Fruit fly (Drosophila melanogaster) whole organism, embryonic: ENCODE results near the gene tok.

Experiments
- B-H2 ChIP-seq: fragments of 200-800 bp; sonication (Bioruptor generic); optimal IDR thresholded peaks from 2 replicates; lab custom pipeline; 2018; ENCODE audit warnings: missing biosample characterization, mild to moderate bottlenecking, missing genetic modification characterization
- Bgb ChIP-seq: fragments of 200-800 bp; sonication (Bioruptor generic); IDR thresholded peaks from 2 replicates; pipeline ENCODE4 v1.3.6; 2022; ENCODE audit warnings: missing biosample characterization, missing genetic modification characterization; ENCODE audit not compliant: partially characterized antibody
- CG10959 ChIP-seq: fragments of 200-800 bp; sonication (Bioruptor generic); IDR thresholded peaks from 2 replicates; pipeline ENCODE4 v1.3.6; 2022; ENCODE audit warnings: missing biosample characterization, missing genetic modification characterization
- CG12659 ChIP-seq: fragments of 200-800 bp; sonication (Bioruptor generic); optimal IDR thresholded peaks from 3 replicates; lab custom pipeline; 2017; ENCODE audit warnings: mild to moderate bottlenecking, missing biosample characterization, missing genetic modification reagents, missing genetic modification characterization
- CG12942 ChIP-seq: fragments of 200-800 bp; sonication (Bioruptor generic); optimal IDR thresholded peaks from 3 replicates; lab custom pipeline; 2016; ENCODE audit warnings: missing biosample characterization, missing genetic modification characterization
- CG14050 ChIP-seq: fragments of 200-800 bp; sonication (Bioruptor generic); IDR thresholded peaks from 3 replicates; pipeline ENCODE4 v1.3.6; 2022; ENCODE audit warnings: missing biosample characterization, missing genetic modification characterization
- CG14710 ChIP-seq: fragments of 200-800 bp; sonication (Bioruptor generic); optimal IDR thresholded peaks from 3 replicates; lab custom pipeline; 2019; ENCODE audit warnings: missing biosample characterization, mild to moderate bottlenecking, missing genetic modification characterization, moderate library complexity
- CG15269 ChIP-seq: fragments of 200-800 bp; sonication (Bioruptor generic); optimal IDR thresholded peaks from 2 replicates; lab custom pipeline; 2018; ENCODE audit warnings: missing biosample characterization, mild to moderate bottlenecking, missing genetic modification characterization, moderate library complexity
- CG17385 ChIP-seq: fragments of 200-800 bp; sonication (Bioruptor generic); optimal IDR thresholded peaks from 3 replicates; lab custom pipeline; 2018; ENCODE audit warnings: missing biosample characterization, mild to moderate bottlenecking, missing genetic modification characterization
- CG18764 ChIP-seq: fragments of 200-800 bp; sonication (Bioruptor generic); optimal IDR thresholded peaks from 3 replicates; lab custom pipeline; 2016; ENCODE audit warnings: missing biosample characterization, missing genetic modification characterization
- CG33557 ChIP-seq: fragments of 200-800 bp; sonication (Bioruptor generic); optimal IDR thresholded peaks from 2 replicates; lab custom pipeline; 2019; ENCODE audit warnings: missing biosample characterization, mild to moderate bottlenecking, missing genetic modification characterization, moderate library complexity
- CG34224 ChIP-seq: fragments of 200-800 bp; sonication (Bioruptor generic); IDR thresholded peaks from 3 replicates; pipeline ENCODE4 v1.3.6; 2022; ENCODE audit warnings: missing biosample characterization, missing genetic modification characterization; ENCODE audit not compliant: partially characterized antibody
- CG34376 ChIP-seq: fragments of 200-800 bp; sonication (Bioruptor generic); optimal IDR thresholded peaks from 2 replicates; lab custom pipeline; 2018; ENCODE audit warnings: missing biosample characterization, mild to moderate bottlenecking, missing genetic modification characterization
- CG4360 ChIP-seq: fragments of 200-800 bp; sonication (Bioruptor generic); IDR thresholded peaks from 2 replicates; pipeline ENCODE4 v1.3.6; 2022; ENCODE audit warnings: missing biosample characterization, missing genetic modification characterization
- CG4854 ChIP-seq: fragments of 200-800 bp; sonication (Bioruptor generic); optimal IDR thresholded peaks from 2 replicates; lab custom pipeline; 2016; ENCODE audit warnings: missing biosample characterization, missing genetic modification characterization, inconsistent platforms
- CG5245 ChIP-seq: fragments of 200-800 bp; sonication (Bioruptor generic); optimal IDR thresholded peaks from 3 replicates; lab custom pipeline; 2016; ENCODE audit warnings: missing biosample characterization, missing genetic modification characterization
- CG7745 ChIP-seq: fragments of 200-800 bp; sonication (Bioruptor generic); optimal IDR thresholded peaks from 2 replicates; lab custom pipeline; 2018; ENCODE audit warnings: missing biosample characterization, mild to moderate bottlenecking, missing genetic modification characterization, moderate library complexity
- CG8388 ChIP-seq: fragments of 200-800 bp; sonication (Bioruptor generic); optimal IDR thresholded peaks from 2 replicates; lab custom pipeline; 2019; ENCODE audit warnings: missing biosample characterization, mild to moderate bottlenecking, missing genetic modification characterization, moderate library complexity
- CG8944 ChIP-seq: fragments of 200-800 bp; sonication (Bioruptor generic); optimal IDR thresholded peaks from 3 replicates; lab custom pipeline; 2016; ENCODE audit warnings: missing biosample characterization, missing genetic modification characterization
- Dbx ChIP-seq: fragments of 200-800 bp; sonication (Bioruptor generic); IDR thresholded peaks from 3 replicates; pipeline ENCODE4 v1.3.6; 2022; ENCODE audit warnings: missing biosample characterization, missing genetic modification characterization
- Doc2 ChIP-seq: fragments of 200-800 bp; sonication (Bioruptor generic); IDR thresholded peaks from 2 replicates; pipeline ENCODE4 v1.3.6; 2022; ENCODE audit warnings: missing biosample characterization, missing genetic modification characterization
- Drgx ChIP-seq: fragments of 200-800 bp; sonication (Bioruptor generic); IDR thresholded peaks from 2 replicates; pipeline ENCODE4 v1.3.6; 2022; ENCODE audit warnings: missing biosample characterization, missing genetic modification characterization
- Fer2 ChIP-seq: fragments of 200-800 bp; sonication (Bioruptor generic); optimal IDR thresholded peaks from 2 replicates; lab custom pipeline; 2018; ENCODE audit warnings: missing biosample characterization, mild to moderate bottlenecking, missing genetic modification characterization, moderate library complexity
- Hr51 ChIP-seq, 2 experiments: fragments of 200-800 bp; sonication (Bioruptor generic); optimal IDR thresholded peaks; 2 replicates in 1 of 2; 3 replicates in 1 of 2; lab custom pipeline; 2016 to 2018; ENCODE audit warnings: missing biosample characterization in 2 of 2, missing genetic modification characterization in 2 of 2, mild to moderate bottlenecking in 1 of 2, moderate library complexity in 1 of 2
- Mad ChIP-seq: fragments of 200-800 bp; sonication (Bioruptor generic); optimal IDR thresholded peaks from 2 replicates; lab custom pipeline; 2016; ENCODE audit warnings: missing biosample characterization, missing genetic modification characterization
- Neu2 ChIP-seq: fragments of 200-800 bp; sonication (Bioruptor generic); optimal IDR thresholded peaks from 3 replicates; lab custom pipeline; 2016; ENCODE audit warnings: missing biosample characterization, missing genetic modification characterization, borderline replicate concordance
- Optix ChIP-seq: fragments of 200-800 bp; sonication (Bioruptor generic); IDR thresholded peaks from 3 replicates; pipeline ENCODE4 v1.3.6; 2022; ENCODE audit warnings: missing biosample characterization, missing genetic modification characterization
- aop ChIP-seq: fragments of 200-800 bp; sonication (Bioruptor generic); IDR thresholded peaks from 2 replicates; pipeline ENCODE4 v1.3.6; 2022; ENCODE audit warnings: missing biosample characterization, missing genetic modification characterization
- ash1 ChIP-seq: fragments of 200-800 bp; sonication (Bioruptor generic); optimal IDR thresholded peaks from 2 replicates; lab custom pipeline; 2018; ENCODE audit warnings: missing biosample characterization, mild to moderate bottlenecking, missing genetic modification characterization
- croc ChIP-seq: fragments of 200-800 bp; sonication (Bioruptor generic); conservative IDR thresholded peaks from 3 replicates; pipeline ENCODE4 v1.3.6; 2022; ENCODE audit warnings: missing biosample characterization, missing genetic modification characterization
- emc ChIP-seq: fragments of 200-800 bp; sonication (Bioruptor generic); optimal IDR thresholded peaks from 2 replicates; lab custom pipeline; 2016; ENCODE audit warnings: missing biosample characterization, missing genetic modification characterization
- gro ChIP-seq: fragments of 200-800 bp; sonication (Bioruptor generic); optimal IDR thresholded peaks from 2 replicates; lab custom pipeline; 2016; ENCODE audit warnings: missing biosample characterization, missing genetic modification characterization
- h ChIP-seq: fragments of >200 bp; optimal IDR thresholded peaks from 2 replicates; lab custom pipeline; 2017
- ind ChIP-seq: fragments of 200-800 bp; sonication (Bioruptor generic); optimal IDR thresholded peaks from 3 replicates; lab custom pipeline; 2016; ENCODE audit warnings: missing biosample characterization, missing genetic modification characterization
- ken ChIP-seq: fragments of 200-800 bp; sonication (Bioruptor generic); IDR thresholded peaks from 3 replicates; pipeline ENCODE4 v1.3.6; 2022; ENCODE audit warnings: missing biosample characterization, missing genetic modification characterization
- luna ChIP-seq: fragments of 200-800 bp; sonication (Bioruptor generic); optimal IDR thresholded peaks from 2 replicates; lab custom pipeline; 2016; ENCODE audit warnings: missing biosample characterization, missing genetic modification characterization
- mirr ChIP-seq: fragments of 200-800 bp; sonication (Bioruptor generic); optimal IDR thresholded peaks from 3 replicates; lab custom pipeline; 2018; ENCODE audit warnings: missing biosample characterization, mild to moderate bottlenecking, missing genetic modification characterization
- p53 ChIP-seq: fragments of 200-800 bp; sonication (Bioruptor generic); optimal IDR thresholded peaks from 2 replicates; lab custom pipeline; 2016; ENCODE audit warnings: missing biosample characterization, missing genetic modification characterization
- pum ChIP-seq: fragments of 200-800 bp; sonication (Bioruptor generic); optimal IDR thresholded peaks from 2 replicates; lab custom pipeline; 2016; ENCODE audit warnings: missing biosample characterization, missing genetic modification characterization
- rib ChIP-seq: fragments of 200-800 bp; sonication (Bioruptor generic); IDR thresholded peaks from 2 replicates; pipeline ENCODE4 v1.3.6; 2022; ENCODE audit warnings: missing biosample characterization, missing genetic modification characterization
- schlank ChIP-seq: fragments of 200-800 bp; sonication (Bioruptor generic); optimal IDR thresholded peaks from 2 replicates; lab custom pipeline; 2018; ENCODE audit warnings: missing biosample characterization, mild to moderate bottlenecking, missing genetic modification characterization
- sd ChIP-seq: fragments of 200-800 bp; sonication (Bioruptor generic); optimal IDR thresholded peaks from 3 replicates; lab custom pipeline; 2018; ENCODE audit warnings: missing biosample characterization, mild to moderate bottlenecking, missing genetic modification characterization, moderate library complexity
- sens-2 ChIP-seq: fragments of 200-800 bp; sonication (Bioruptor generic); IDR thresholded peaks from 2 replicates; pipeline ENCODE4 v1.3.6; 2022; ENCODE audit warnings: missing biosample characterization, missing genetic modification characterization
- sima ChIP-seq: fragments of 200-800 bp; sonication (Bioruptor generic); optimal IDR thresholded peaks from 2 replicates; lab custom pipeline; 2016; ENCODE audit warnings: missing biosample characterization, missing genetic modification characterization
- sqz ChIP-seq: fragments of 200-800 bp; sonication (Bioruptor generic); optimal IDR thresholded peaks from 3 replicates; lab custom pipeline; 2018; ENCODE audit warnings: missing biosample characterization, mild to moderate bottlenecking, missing genetic modification characterization
- sug ChIP-seq: fragments of 200-800 bp; optimal IDR thresholded peaks from 2 replicates; lab custom pipeline; 2019; ENCODE audit warnings: missing biosample characterization, mild to moderate bottlenecking, missing genetic modification characterization, moderate library complexity
- tio ChIP-seq: fragments of 200-800 bp; sonication (Bioruptor generic); optimal IDR thresholded peaks from 2 replicates; lab custom pipeline; 2017; ENCODE audit warnings: missing biosample characterization, missing genetic modification characterization, inconsistent platforms
- tup ChIP-seq: fragments of 200-800 bp; sonication (Bioruptor generic); optimal IDR thresholded peaks from 2 replicates; lab custom pipeline; 2016; ENCODE audit warnings: missing biosample characterization, mild to moderate bottlenecking, missing genetic modification characterization, moderate library complexity
- zen ChIP-seq: fragments of 200-800 bp; sonication (Bioruptor generic); optimal IDR thresholded peaks from 3 replicates; lab custom pipeline; 2018; ENCODE audit warnings: missing biosample characterization, mild to moderate bottlenecking, missing genetic modification characterization, moderate library complexity
- zfh2 ChIP-seq: fragments of 200-800 bp; sonication (Bioruptor generic); optimal IDR thresholded peaks from 2 replicates; lab custom pipeline; 2016; ENCODE audit warnings: missing biosample characterization, missing genetic modification characterization

Gene tok

DNA sequence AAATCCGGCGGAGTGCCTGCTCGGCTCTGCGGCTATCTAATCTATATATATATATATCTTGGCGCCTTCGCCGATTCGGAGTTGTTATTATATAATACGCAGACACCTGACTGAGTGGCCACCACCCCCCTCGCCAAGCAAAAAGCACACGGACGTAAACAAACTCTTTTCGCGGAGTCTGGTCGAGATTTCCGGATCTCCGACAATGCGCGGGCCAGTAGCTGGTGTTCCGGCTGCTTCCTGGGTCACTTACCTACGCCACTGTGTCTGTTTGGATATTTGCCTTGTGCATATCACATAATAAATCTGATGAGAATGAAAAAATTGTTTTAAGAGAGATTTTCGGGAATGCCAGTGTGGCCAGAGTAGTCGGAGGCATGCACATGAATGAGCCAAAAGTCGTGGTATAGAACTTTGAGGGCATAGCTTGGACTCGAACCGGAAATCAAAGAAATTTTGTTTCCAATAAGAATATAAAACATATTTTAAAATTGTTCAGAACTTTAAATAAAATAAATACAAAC, 67.6 kb downstream of the tok start, which contains the start of gene CG5805 (continued):
- TF ChIP-seq CG33557 (peak; percentile 78), sqz (GFP tag; lab: Kevin White, UChicago) (no peak), CG8944 (GFP tag; lab: Kevin White, UChicago) (peak; percentile 43), CG14050 (GFP tag; lab: Robert Waterston, UW) (peak; percentile 80), CG17385 (GFP tag; lab: Kevin White, UChicago) (peak; percentile 78), Hr51 (GFP tag; optimal IDR thresholded peaks at IDR 0.05; lab: Kevin White, UChicago) (peak; percentile 75 to 83), CG18764 (GFP tag; lab: Kevin White, UChicago) (peak; percentile 75), ind (GFP tag; lab: Kevin White, UChicago) (peak; percentile 62), CG7745 (no peak), mirr (GFP tag; lab: Kevin White, UChicago) (peak; percentile 81), Drgx (GFP tag; lab: Robert Waterston, UW) (peak; percentile 11; the same call in 1 of the 2 replicates), p53 (GFP tag; lab: Kevin White, UChicago) (peak; percentile 54), CG15269 (tag; lab: Kevin White, UChicago) (peak; percentile 78), CG34224 (GFP tag; lab: Robert Waterston, UW) (peak; percentile 25; the same call in 1 of the 3 replicates), CG12942 (peak; percentile 66), luna (GFP tag; lab: Kevin White, UChicago) (peak; percentile 67), B-H2 (GFP tag; lab: Kevin White, UChicago) (peak; percentile 86), CG12659 (peak; percentile 92), emc (peak; percentile 81), gro (GFP tag; lab: Kevin White, UChicago) (no peak), sd (peak; percentile 66), zen (peak; percentile 79), sens-2 (peak; percentile 70), pum (GFP tag; lab: Kevin White, UChicago) (peak; percentile 3), rib (GFP tag; lab: Robert Waterston, UW) (0 out of 2 replicates have a peak, but pooled peaks have one; percentile 39), tio (GFP tag; lab: Kevin White, UChicago) (no peak), croc (GFP tag; lab: Robert Waterston, UW) (no peak; the same call in 2 of the 3 replicates), Neu2 (no peak), Optix (GFP tag; lab: Robert Waterston, UW) (peak; percentile 71; the same call in 2 of the 3 replicates), CG10959 (GFP tag; lab: Robert Waterston, UW) (peak; percentile 53), Dbx (GFP tag; lab: Robert Waterston, UW) (peak; percentile 89), sima (GFP tag; lab: Kevin White, UChicago) (peak; percentile 7), ken (GFP tag; lab: Robert Waterston, UW) (peak; percentile 89), h (lab: Kevin White, UChicago) (no peak), tup (no peak), CG4854 (peak; percentile 83), CG14710 (tag; lab: Kevin White, UChicago) (peak; percentile 80), Doc2 (GFP tag; lab: Robert Waterston, UW) (0 out of 2 replicates have a peak, but pooled peaks have one; percentile 44), Fer2 (peak; percentile 80), aop (GFP tag; lab: Robert Waterston, UW) (no peak), CG34376 (GFP tag; lab: Kevin White, UChicago) (peak; percentile 91), zfh2 (GFP tag; lab: Kevin White, UChicago) (peak; percentile 61), CG4360 (no peak), Bgb (GFP tag; lab: Robert Waterston, UW) (0 out of 2 replicates have a peak, but pooled peaks have one; percentile 29), Mad (GFP tag; lab: Kevin White, UChicago) (peak; percentile 78), sug (peak; percentile 83), schlank (tag; lab: Kevin White, UChicago) (peak; percentile 62), CG8388 (peak; percentile 51), ash1 (GFP tag; lab: Kevin White, UChicago) (peak; percentile 82), CG5245 (peak; percentile 60)
